Worm (Caenorhabditis elegans) whole organism, late embryonic: ENCODE measurements around the gene gpa-9.

Source experiments
- C38D4.7 ChIP-seq: fragments of 200-800 bp; sonication (Bioruptor generic); optimal IDR thresholded peaks from 2 replicates; lab custom pipeline; 2018; ENCODE audit warnings: mild to moderate bottlenecking, missing genetic modification characterization, moderate library complexity, missing compliant biosample characterization
- F13H6.1 ChIP-seq: sonication (generic microtip); optimal IDR thresholded peaks from 2 replicates; lab custom pipeline; 2016; ENCODE audit warnings: missing genetic modification characterization, missing compliant biosample characterization
- K02D7.2 ChIP-seq: sonication (generic microtip); optimal IDR thresholded peaks from 2 replicates; lab custom pipeline; 2017; ENCODE audit warnings: mild to moderate bottlenecking, missing genetic modification characterization, missing compliant biosample characterization
- T23F11.4 ChIP-seq: fragments of 200-800 bp; sonication (Bioruptor generic); optimal IDR thresholded peaks from 2 replicates; lab custom pipeline; 2018; ENCODE audit warnings: mild to moderate bottlenecking, missing genetic modification characterization, missing compliant biosample characterization
- ahr-1 ChIP-seq: sonication (generic microtip); optimal IDR thresholded peaks from 2 replicates; lab custom pipeline; 2016; ENCODE audit warnings: missing genetic modification characterization, missing compliant biosample characterization
- ama-1 ChIP-seq: fragments of 150-350 bp; optimal IDR thresholded peaks from 2 replicates; lab custom pipeline; 2014
- ceh-19 ChIP-seq: fragments of 200-800 bp; sonication (Bioruptor generic); optimal IDR thresholded peaks from 2 replicates; lab custom pipeline; 2018; ENCODE audit warnings: mild to moderate bottlenecking, missing genetic modification characterization, missing compliant biosample characterization
- ceh-2 ChIP-seq: sonication (generic microtip); optimal IDR thresholded peaks from 2 replicates; lab custom pipeline; 2016; ENCODE audit warnings: missing genotype, missing genetic modification characterization, missing compliant biosample characterization
- ceh-22 ChIP-seq: sonication (generic microtip); optimal IDR thresholded peaks from 2 replicates; lab custom pipeline; 2017; ENCODE audit warnings: missing biosample characterization, missing genetic modification characterization
- ceh-30 ChIP-seq: fragments of 150-350 bp; optimal IDR thresholded peaks from 2 replicates; lab custom pipeline; 2014; ENCODE audit warnings: missing biosample characterization, missing genetic modification characterization
- che-1 ChIP-seq: sonication (generic microtip); optimal IDR thresholded peaks from 2 replicates; lab custom pipeline; 2016; ENCODE audit warnings: mild to moderate bottlenecking, missing genetic modification characterization, missing compliant biosample characterization
- dmd-4 ChIP-seq: sonication (generic microtip); optimal IDR thresholded peaks from 2 replicates; lab custom pipeline; 2016; ENCODE audit warnings: borderline replicate concordance, missing genetic modification characterization, missing compliant biosample characterization
- dve-1 ChIP-seq: sonication (generic microtip); optimal IDR thresholded peaks from 2 replicates; lab custom pipeline; 2017; ENCODE audit warnings: antibody characterized with exemption, mild to moderate bottlenecking, missing genetic modification characterization, missing compliant biosample characterization
- elt-2 ChIP-seq: sonication (generic microtip); optimal IDR thresholded peaks from 2 replicates; lab custom pipeline; 2016; ENCODE audit warnings: missing genetic modification reagents, missing genetic modification characterization, missing compliant biosample characterization
- elt-4 ChIP-seq: sonication (generic microtip); optimal IDR thresholded peaks from 2 replicates; lab custom pipeline; 2016; ENCODE audit warnings: missing genetic modification characterization, missing compliant biosample characterization
- ets-4 ChIP-seq: sonication (generic microtip); optimal IDR thresholded peaks from 2 replicates; lab custom pipeline; 2016; ENCODE audit warnings: missing genetic modification characterization, missing compliant biosample characterization
- fax-1 ChIP-seq: sonication (generic microtip); optimal IDR thresholded peaks from 2 replicates; lab custom pipeline; 2016; ENCODE audit warnings: missing genotype, missing genetic modification characterization, missing compliant biosample characterization
- fkh-10 ChIP-seq: fragments of 150-350 bp; optimal IDR thresholded peaks from 2 replicates; lab custom pipeline; 2014; ENCODE audit warnings: missing biosample characterization, missing genetic modification reagents, missing genetic modification characterization
- hlh-13 ChIP-seq: fragments of 200-800 bp; sonication (Bioruptor generic); optimal IDR thresholded peaks from 2 replicates; lab custom pipeline; 2018; ENCODE audit warnings: mild to moderate bottlenecking, missing genetic modification characterization, missing compliant biosample characterization
- hlh-15 ChIP-seq: sonication (generic microtip); optimal IDR thresholded peaks from 2 replicates; lab custom pipeline; 2016; ENCODE audit warnings: missing genetic modification characterization, missing compliant biosample characterization
- hlh-6 ChIP-seq: sonication (generic microtip); optimal IDR thresholded peaks from 2 replicates; lab custom pipeline; 2016; ENCODE audit warnings: missing genotype, missing genetic modification characterization, missing compliant biosample characterization
- madf-2 ChIP-seq: sonication (generic microtip); optimal IDR thresholded peaks from 2 replicates; lab custom pipeline; 2017; ENCODE audit warnings: missing genetic modification characterization, missing compliant biosample characterization
- mec-3 ChIP-seq: sonication (generic microtip); optimal IDR thresholded peaks from 2 replicates; lab custom pipeline; 2016; ENCODE audit warnings: borderline replicate concordance, missing genetic modification characterization, missing compliant biosample characterization
- nhr-232 ChIP-seq: sonication (generic microtip); optimal IDR thresholded peaks from 2 replicates; lab custom pipeline; 2016; ENCODE audit warnings: missing genetic modification characterization, missing compliant biosample characterization
- npax-4 ChIP-seq: sonication (generic microtip); optimal IDR thresholded peaks from 2 replicates; lab custom pipeline; 2016; ENCODE audit warnings: missing genetic modification characterization, missing compliant biosample characterization
- odd-2 ChIP-seq: sonication (generic microtip); optimal IDR thresholded peaks from 2 replicates; lab custom pipeline; 2017; ENCODE audit warnings: antibody characterized with exemption, mild to moderate bottlenecking, missing genetic modification characterization, missing compliant biosample characterization
- pag-3 ChIP-seq: sonication (generic microtip); optimal IDR thresholded peaks from 2 replicates; lab custom pipeline; 2016; ENCODE audit warnings: missing compliant biosample characterization, missing genetic modification characterization, borderline replicate concordance
- pha-2 ChIP-seq: sonication (generic microtip); optimal IDR thresholded peaks from 2 replicates; lab custom pipeline; 2017; ENCODE audit warnings: mild to moderate bottlenecking, missing genetic modification characterization, missing compliant biosample characterization
- sdc-2 ChIP-seq: sonication (generic microtip); optimal IDR thresholded peaks from 2 replicates; lab custom pipeline; 2016; ENCODE audit warnings: missing genotype, missing genetic modification characterization, missing compliant biosample characterization
- sox-2 ChIP-seq: fragments of 200-800 bp; sonication (Bioruptor generic); IDR thresholded peaks from 2 replicates; pipeline ENCODE4 v1.3.6; 2022; ENCODE audit warnings: missing genetic modification reagents, missing genetic modification characterization, missing compliant biosample characterization
- syd-9 ChIP-seq: sonication (generic microtip); optimal IDR thresholded peaks from 2 replicates; lab custom pipeline; 2016; ENCODE audit warnings: mild to moderate bottlenecking, missing genetic modification characterization, moderate library complexity, missing compliant biosample characterization
- unc-42 ChIP-seq: sonication (generic microtip); optimal IDR thresholded peaks from 2 replicates; lab custom pipeline; 2016; ENCODE audit warnings: missing genotype, missing genetic modification characterization, missing compliant biosample characterization
- zip-5 ChIP-seq: sonication (generic microtip); optimal IDR thresholded peaks from 2 replicates; lab custom pipeline; 2016; ENCODE audit warnings: missing genetic modification characterization, missing compliant biosample characterization

Gene gpa-9

DNA sequence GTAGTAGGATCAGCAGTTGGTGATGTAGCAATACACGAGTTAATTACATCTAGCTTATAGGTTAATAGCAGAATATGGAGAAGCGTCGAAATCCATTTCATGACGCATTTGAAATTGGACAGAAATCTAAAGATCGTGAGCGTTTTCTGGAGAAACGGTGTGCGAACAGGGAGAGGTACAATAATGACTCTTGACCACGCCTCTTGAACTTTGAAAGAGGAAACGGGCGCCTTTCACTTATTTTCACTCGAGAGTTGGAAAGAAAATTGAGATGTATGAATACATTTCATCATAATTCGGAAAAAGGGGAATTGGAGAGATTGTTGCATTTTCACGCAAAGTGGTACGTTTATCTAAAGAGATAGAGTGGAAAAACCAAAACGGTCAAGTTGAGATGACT is 19.4 kb downstream of the gpa-9 start, which contains the start of gene F56H9.6:
F56H9.6 (minus strand) TSS at position 101 of the 400 bp plus-strand sequence.
- no peak for TF ChIP-seq fkh-10
- TF ChIP-seq ceh-30 (tag; lab: Kevin White, UChicago): no peak
- TF ChIP-seq sdc-2 (tag; lab: Kevin White, UChicago): no peak
- TF ChIP-seq ceh-2: no peak
- no peak for TF ChIP-seq ceh-19 (GFP tag; lab: Kevin White, UChicago)
- TF ChIP-seq nhr-232: no peak
- no peak for TF ChIP-seq hlh-15 (tag; lab: Kevin White, UChicago)

DNA sequence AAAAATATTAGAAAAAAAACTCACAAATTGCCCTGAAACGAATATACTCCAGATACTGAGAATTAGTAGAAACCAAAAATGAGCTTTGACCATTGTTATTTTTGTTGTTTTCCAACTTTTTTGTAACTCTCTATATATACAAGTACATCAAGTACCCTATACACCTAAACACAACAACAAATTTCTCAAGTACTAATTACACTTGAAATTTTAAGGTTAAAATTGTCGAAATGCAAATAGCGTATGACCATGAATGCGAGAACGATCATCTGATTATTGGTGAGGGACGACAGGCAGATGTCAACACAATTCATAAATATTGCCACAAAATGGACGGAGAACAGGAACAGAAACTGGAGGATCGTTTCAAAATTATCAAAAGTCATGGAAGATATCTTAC is 24.7 kb downstream of the gpa-9 start, which contains the start of gene F56H9.9:
F56H9.9 (minus strand) TSS at position 101 of the 400 bp plus-strand sequence.
- TF ChIP-seq sox-2 (GFP tag; lab: Robert Waterston, UW) (no peak), dve-1 (tag; lab: Kevin White, UChicago) (no peak), K02D7.2 (tag; lab: Kevin White, UChicago) (no peak), dmd-4 (tag; lab: Kevin White, UChicago) (no peak), che-1 (no peak), nhr-232 (no peak), ceh-2 (no peak), C38D4.7 (GFP tag; lab: Kevin White, UChicago) (no peak), hlh-6 (tag; lab: Kevin White, UChicago) (no peak)

DNA sequence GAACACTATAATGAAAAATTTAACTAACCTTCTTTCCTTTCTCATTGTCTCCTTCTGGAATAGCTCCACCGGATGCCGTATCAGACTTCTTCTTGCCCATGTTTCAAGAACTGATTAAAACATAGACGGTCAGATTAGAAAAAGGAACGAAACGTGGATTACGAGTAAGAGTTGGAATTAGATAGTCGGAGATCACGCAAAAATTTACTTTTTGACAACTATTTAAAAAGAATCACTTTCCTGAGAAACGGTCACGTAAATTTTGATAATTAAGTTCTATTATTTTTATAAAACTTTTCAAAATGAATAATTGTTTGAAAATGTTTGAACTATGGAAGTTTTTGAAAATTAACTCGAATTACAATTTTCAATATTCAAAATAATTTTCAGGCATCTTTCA is 37.0 kb downstream of the gpa-9 start, which contains the start of gene cyc-2.2:
cyc-2.2 (minus strand) TSS at position 101 of the 400 bp plus-strand sequence.
- TF ChIP-seq sdc-2 (tag; lab: Kevin White, UChicago) (no peak), odd-2 (no peak), C38D4.7 (GFP tag; lab: Kevin White, UChicago) (no peak), ets-4 (tag; lab: Kevin White, UChicago) (no peak), elt-4 (tag; lab: Kevin White, UChicago) (no peak), npax-4 (no peak), ceh-22 (tag; lab: Kevin White, UChicago) (no peak), elt-2 (tag; lab: Kevin White, UChicago) (no peak), sox-2 (GFP tag; lab: Robert Waterston, UW) (no peak), fkh-10 (no peak), che-1 (no peak), mec-3 (tag; lab: Kevin White, UChicago) (no peak), pag-3 (tag; lab: Kevin White, UChicago) (no peak)

DNA sequence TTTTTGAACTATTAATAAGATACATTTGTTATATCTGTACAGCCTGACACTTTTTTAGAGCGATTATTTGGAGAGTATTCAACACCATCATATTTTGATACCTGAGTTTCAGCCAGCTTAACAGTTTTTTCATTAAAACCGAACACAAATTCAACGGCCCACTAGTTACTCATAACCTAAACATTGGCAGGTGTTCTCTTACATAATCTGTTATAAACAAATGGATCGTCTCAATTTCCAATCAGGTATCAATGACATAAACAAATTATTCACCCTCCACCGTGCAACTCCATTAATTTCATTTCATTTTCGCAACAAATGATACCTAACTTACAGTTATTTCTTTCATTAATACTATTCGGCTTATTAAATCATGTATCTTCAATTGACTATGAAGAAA is 38.1 kb downstream of the gpa-9 start, which contains the start of gene cubn-1:
cubn-1 (plus strand) TSS at position 301 of the 400 bp plus-strand sequence.
- TF ChIP-seq mec-3 (tag; lab: Kevin White, UChicago): no peak
- no peak for TF ChIP-seq ceh-22 (tag; lab: Kevin White, UChicago)

DNA sequence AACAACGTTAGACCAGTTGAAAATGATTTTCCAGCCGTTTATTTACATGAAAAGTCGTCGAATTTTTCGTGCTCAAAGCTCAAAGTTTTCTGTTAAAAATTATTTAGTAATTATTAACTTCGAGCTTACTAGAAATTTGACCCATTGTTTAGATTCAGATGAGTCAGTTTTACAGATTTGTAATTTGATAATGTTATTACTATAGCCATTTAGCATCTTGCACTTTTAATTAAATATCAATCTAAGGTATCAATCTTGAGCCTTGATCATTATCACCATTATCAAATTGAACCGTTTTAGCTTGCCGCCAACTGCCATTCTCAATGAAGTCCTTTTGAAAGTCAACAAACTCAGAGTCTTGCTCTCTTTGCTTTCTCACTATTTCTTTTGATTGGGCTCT is 39.6 kb downstream of the gpa-9 start, which contains the start of gene ZC116.1:
ZC116.1 (plus strand) TSS at position 301 of the 400 bp plus-strand sequence.
- TF ChIP-seq ama-1 (lab: Kevin White, UChicago) (no peak), dmd-4 (tag; lab: Kevin White, UChicago) (no peak), K02D7.2 (tag; lab: Kevin White, UChicago) (no peak), F13H6.1 (no peak), hlh-13 (no peak), fax-1 (tag; lab: Kevin White, UChicago) (no peak), dve-1 (tag; lab: Kevin White, UChicago) (no peak), madf-2 (tag; lab: Kevin White, UChicago) (no peak), npax-4 (no peak), zip-5 (tag; lab: Kevin White, UChicago) (no peak), ceh-19 (GFP tag; lab: Kevin White, UChicago) (no peak), unc-42 (tag; lab: Kevin White, UChicago) (no peak), T23F11.4 (no peak), hlh-15 (tag; lab: Kevin White, UChicago) (no peak), pha-2 (no peak), ahr-1 (no peak), syd-9 (no peak), C38D4.7 (GFP tag; lab: Kevin White, UChicago) (no peak)
- TF ChIP-seq, all 69 proteins: peak for 0
